Fruit fly (Drosophila melanogaster) whole organism, wandering third instar larva: ENCODE data around the gene Mic26-27.

Experiments
- CG32264 ChIP-seq: fragments of 200-800 bp; sonication (Bioruptor generic); optimal IDR thresholded peaks from 2 replicates; lab custom pipeline; 2016; ENCODE audit warnings: missing biosample characterization, missing genetic modification characterization
- OdsH ChIP-seq: fragments of 200-800 bp; sonication (Bioruptor generic); optimal IDR thresholded peaks from 2 replicates; lab custom pipeline; 2016; ENCODE audit warnings: missing biosample characterization, mild to moderate bottlenecking, missing genetic modification characterization
- Vsx2 ChIP-seq: fragments of 200-300, 225-300 bp; sonication (Bioruptor generic); optimal IDR thresholded peaks from 2 replicates; lab custom pipeline; 2018; ENCODE audit warnings: missing biosample characterization, missing genetic modification characterization; ENCODE audit not compliant: partially characterized antibody
- br ChIP-seq: fragments of 200-800 bp; sonication (Bioruptor generic); optimal IDR thresholded peaks from 2 replicates; lab custom pipeline; 2016; ENCODE audit warnings: missing biosample characterization, missing genetic modification characterization
- lola ChIP-seq: fragments of >200 bp; optimal IDR thresholded peaks from 2 replicates; lab custom pipeline; 2017; ENCODE audit warnings: missing biosample characterization, missing genetic modification characterization
- pan ChIP-seq: fragments of >200 bp; optimal IDR thresholded peaks from 2 replicates; lab custom pipeline; 2017
- rgr ChIP-seq: fragments of 200-800 bp; sonication (Bioruptor generic); optimal IDR thresholded peaks from 3 replicates; lab custom pipeline; 2016; ENCODE audit warnings: missing biosample characterization, mild to moderate bottlenecking, missing genetic modification characterization
- sv ChIP-seq: fragments of 200-800 bp; sonication (Bioruptor generic); optimal IDR thresholded peaks from 3 replicates; lab custom pipeline; 2016; ENCODE audit warnings: missing biosample characterization, missing genetic modification characterization

Mic26-27 gene

DNA sequence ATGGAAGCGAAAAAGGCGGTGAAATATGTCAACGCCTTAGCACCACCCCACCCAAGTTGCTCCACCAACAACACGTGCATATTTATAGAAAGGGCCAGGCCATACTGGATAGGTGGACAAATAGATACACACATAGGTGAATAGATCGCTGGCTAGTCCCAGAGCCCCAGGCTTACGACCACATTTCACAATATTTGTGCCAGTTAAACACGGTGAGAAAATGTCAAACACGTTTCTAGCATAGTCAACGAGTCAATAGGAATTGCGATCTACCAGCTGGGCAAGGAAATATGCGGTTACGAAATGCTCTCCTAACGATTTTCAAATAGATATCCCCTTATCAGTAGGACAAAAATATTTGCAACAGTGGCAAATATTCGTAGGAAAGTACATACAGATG, 51.7 kb downstream of the Mic26-27 start:
- TF ChIP-seq CG32264 (GFP tag; lab: Kevin White, UChicago) (no peak), lola (GFP tag; lab: Kevin White, UChicago) (no peak), br (no peak), pan (no peak), OdsH (GFP tag; lab: Kevin White, UChicago) (no peak), Vsx2 (GFP tag; lab: Kevin White, UChicago) (no peak), sv (no peak), rgr (GFP tag; lab: Kevin White, UChicago) (no peak)
- TF ChIP-seq, all 38 proteins: peak for 0
